Fruit fly (Drosophila melanogaster): ENCODE measurements around the gene Thor.

dm6 chr2L:3445655-3446054 is 32.6 kb upstream of the Thor start, which contains the start of gene CG2772:
- TF ChIP-seq brk (GFP tag; optimal IDR thresholded peaks at IDR 0.05) (no peak), foxo (GFP tag; optimal IDR thresholded peaks at IDR 0.05) (no peak), OdsH (GFP tag; optimal IDR thresholded peaks at IDR 0.05) (no peak), sage (GFP tag; optimal IDR thresholded peaks at IDR 0.05) (no peak), Mio (GFP tag; optimal IDR thresholded peaks at IDR 0.05) (no peak), rgr (GFP tag; optimal IDR thresholded peaks at IDR 0.05) (no peak), br (GFP tag; optimal IDR thresholded peaks at IDR 0.05) (no peak), ey (GFP tag; optimal IDR thresholded peaks at IDR 0.05) (no peak), CG32264 (GFP tag; optimal IDR thresholded peaks at IDR 0.05) (no peak), Rel (GFP tag; optimal IDR thresholded peaks at IDR 0.05) (no peak), Rel (tag; optimal IDR thresholded peaks at IDR 0.05) (no peak)

Data from whole organism, wandering third instar larva.